Fruit fly (Drosophila melanogaster) whole organism, embryonic: ENCODE results near the gene CG14221.

ENCODE experiments used
- B-H2 ChIP-seq: fragments of 200-800 bp; sonication (Bioruptor generic); optimal IDR thresholded peaks from 2 replicates; lab custom pipeline; 2018; ENCODE audit warnings: missing biosample characterization, mild to moderate bottlenecking, missing genetic modification characterization
- CG10267 ChIP-seq: fragments of 200-800 bp; sonication (Bioruptor generic); optimal IDR thresholded peaks from 2 replicates; lab custom pipeline; 2018; ENCODE audit warnings: missing biosample characterization, mild to moderate bottlenecking, missing genetic modification characterization, moderate library complexity
- CG10565 ChIP-seq: fragments of 200-800 bp; sonication (Bioruptor generic); optimal IDR thresholded peaks from 3 replicates; lab custom pipeline; 2016; ENCODE audit warnings: missing biosample characterization, mild to moderate bottlenecking, missing genetic modification characterization
- CG10654 ChIP-seq: fragments of 200-800 bp; sonication (Bioruptor generic); optimal IDR thresholded peaks from 2 replicates; lab custom pipeline; 2016; ENCODE audit warnings: missing biosample characterization, missing genetic modification characterization
- CG17328 ChIP-seq: fragments of 200-800 bp; sonication (Bioruptor generic); IDR thresholded peaks from 2 replicates; pipeline ENCODE4 v1.3.6; 2022; ENCODE audit warnings: missing biosample characterization, missing genetic modification characterization
- CG17359 ChIP-seq: fragments of 200-800 bp; sonication (Bioruptor generic); optimal IDR thresholded peaks from 3 replicates; lab custom pipeline; 2018; ENCODE audit warnings: missing biosample characterization, mild to moderate bottlenecking, missing genetic modification characterization, moderate library complexity
- CG2129 ChIP-seq: fragments of 200-800 bp; sonication (Bioruptor generic); IDR thresholded peaks from 2 replicates; pipeline ENCODE4 v1.3.6; 2022; ENCODE audit warnings: missing biosample characterization, missing genetic modification characterization; ENCODE audit not compliant: partially characterized antibody
- CG2202 ChIP-seq: fragments of 200-800 bp; sonication (Bioruptor generic); optimal IDR thresholded peaks from 2 replicates; lab custom pipeline; 2018; ENCODE audit warnings: missing biosample characterization, mild to moderate bottlenecking, missing genetic modification characterization
- CG4854 ChIP-seq: fragments of 200-800 bp; sonication (Bioruptor generic); optimal IDR thresholded peaks from 2 replicates; lab custom pipeline; 2016; ENCODE audit warnings: missing biosample characterization, missing genetic modification characterization, inconsistent platforms
- CG6765 ChIP-seq: fragments of 200-800 bp; sonication (Bioruptor generic); optimal IDR thresholded peaks from 3 replicates; lab custom pipeline; 2017; ENCODE audit warnings: missing biosample characterization, mild to moderate bottlenecking, missing genetic modification characterization
- CG6854 ChIP-seq: fragments of 200-800 bp; sonication (Bioruptor generic); optimal IDR thresholded peaks from 3 replicates; lab custom pipeline; 2017; ENCODE audit warnings: missing biosample characterization, mild to moderate bottlenecking, missing genetic modification characterization
- CG7271 ChIP-seq: fragments of 200-800 bp; sonication (Bioruptor generic); optimal IDR thresholded peaks from 2 replicates; lab custom pipeline; 2018; ENCODE audit warnings: missing biosample characterization, mild to moderate bottlenecking, missing genetic modification characterization, moderate library complexity
- CG8359 ChIP-seq: fragments of 200-800 bp; sonication (Bioruptor generic); optimal IDR thresholded peaks from 2 replicates; lab custom pipeline; 2017; ENCODE audit warnings: missing biosample characterization, mild to moderate bottlenecking, missing genetic modification characterization, borderline replicate concordance
- CG8924 ChIP-seq: fragments of 200-800 bp; optimal IDR thresholded peaks from 3 replicates; lab custom pipeline; 2019; ENCODE audit warnings: missing biosample characterization, mild to moderate bottlenecking, missing genetic modification characterization, moderate library complexity
- CG9437 ChIP-seq: fragments of 200-800 bp; sonication (Bioruptor generic); optimal IDR thresholded peaks from 2 replicates; lab custom pipeline; 2018; ENCODE audit warnings: missing biosample characterization, mild to moderate bottlenecking, missing genetic modification characterization
- CG9727 ChIP-seq: fragments of 200-800 bp; sonication (Bioruptor generic); optimal IDR thresholded peaks from 3 replicates; lab custom pipeline; 2017; ENCODE audit warnings: missing biosample characterization, mild to moderate bottlenecking, missing genetic modification characterization
- Dfd ChIP-seq, 2 experiments: fragments of >200 bp; optimal IDR thresholded peaks; 2 replicates each; lab custom pipeline; 2017; ENCODE audit warnings: missing biosample characterization in 2 of 2, missing genetic modification characterization in 2 of 2
- Drgx ChIP-seq: fragments of 200-800 bp; sonication (Bioruptor generic); IDR thresholded peaks from 2 replicates; pipeline ENCODE4 v1.3.6; 2022; ENCODE audit warnings: missing biosample characterization, missing genetic modification characterization
- Eip74EF ChIP-seq, 2 experiments: fragments of 200-800 bp in 1 of 2; fragments of >200 bp in 1 of 2; sonication (Bioruptor generic) in 1 of 2; optimal IDR thresholded peaks; 2 replicates each; lab custom pipeline; 2017 to 2019; ENCODE audit warnings: missing biosample characterization in 2 of 2, missing genetic modification characterization in 2 of 2, mild to moderate bottlenecking in 1 of 2, moderate library complexity in 1 of 2
- HHEX ChIP-seq: fragments of 200-800 bp; sonication (Bioruptor generic); optimal IDR thresholded peaks from 3 replicates; lab custom pipeline; 2017; ENCODE audit warnings: missing biosample characterization, mild to moderate bottlenecking, missing genetic modification characterization, missing genetic modification reagents
- Hand ChIP-seq: fragments of 200-800 bp; sonication (Bioruptor generic); optimal IDR thresholded peaks from 2 replicates; lab custom pipeline; 2017; ENCODE audit warnings: mild to moderate bottlenecking, missing biosample characterization, missing genetic modification reagents, missing genetic modification characterization
- Hmr ChIP-seq: fragments of 200-800 bp; sonication (Bioruptor generic); optimal IDR thresholded peaks from 3 replicates; lab custom pipeline; 2017; ENCODE audit warnings: mild to moderate bottlenecking, missing biosample characterization, missing genetic modification reagents, missing genetic modification characterization
- MESR4 ChIP-seq: fragments of 200-800 bp; sonication (Bioruptor generic); optimal IDR thresholded peaks from 2 replicates; lab custom pipeline; 2018; ENCODE audit warnings: missing biosample characterization, mild to moderate bottlenecking, missing genetic modification characterization, moderate library complexity
- NFAT ChIP-seq: fragments of 200-800 bp; sonication (Bioruptor generic); IDR thresholded peaks from 2 replicates; pipeline ENCODE4 v1.3.6; 2022; ENCODE audit warnings: missing biosample characterization, missing genetic modification characterization
- Nf-YA ChIP-seq: fragments of 200-800 bp; sonication (Bioruptor generic); IDR thresholded peaks from 2 replicates; pipeline ENCODE4 v1.3.6; 2022; ENCODE audit warnings: missing biosample characterization, missing genetic modification characterization
- NfI ChIP-seq: fragments of 200-800 bp; sonication (Bioruptor generic); optimal IDR thresholded peaks from 3 replicates; lab custom pipeline; 2018; ENCODE audit warnings: missing biosample characterization, mild to moderate bottlenecking, missing genetic modification characterization, moderate library complexity
- Ptx1 ChIP-seq: fragments of 200-800 bp; sonication (Bioruptor generic); IDR thresholded peaks from 2 replicates; pipeline ENCODE4 v1.3.6; 2022; ENCODE audit warnings: missing biosample characterization, missing genetic modification characterization
- Ravus ChIP-seq: fragments of 200-800 bp; sonication (Bioruptor generic); IDR thresholded peaks from 2 replicates; pipeline ENCODE4 v1.3.6; 2022; ENCODE audit warnings: missing biosample characterization, missing genetic modification characterization
- TFAM ChIP-seq: fragments of 200-800 bp; sonication (Bioruptor generic); optimal IDR thresholded peaks from 2 replicates; lab custom pipeline; 2017; ENCODE audit warnings: missing biosample characterization, missing genetic modification characterization, inconsistent platforms
- Xbp1 ChIP-seq: fragments of 200-800 bp; sonication (Bioruptor generic); optimal IDR thresholded peaks from 3 replicates; lab custom pipeline; 2016; ENCODE audit warnings: missing biosample characterization, mild to moderate bottlenecking, missing genetic modification characterization
- amos ChIP-seq: fragments of 200-800 bp; sonication (Bioruptor generic); IDR thresholded peaks from 2 replicates; pipeline ENCODE4 v1.3.6; 2022; ENCODE audit warnings: missing biosample characterization, missing genetic modification characterization; ENCODE audit not compliant: partially characterized antibody
- fd102C ChIP-seq: fragments of 200-800 bp; sonication (Bioruptor generic); optimal IDR thresholded peaks from 2 replicates; lab custom pipeline; 2018; ENCODE audit warnings: missing biosample characterization, mild to moderate bottlenecking, missing genetic modification characterization, moderate library complexity
- fu2 ChIP-seq: fragments of 200-800 bp; sonication (Bioruptor generic); optimal IDR thresholded peaks from 2 replicates; lab custom pipeline; 2016; ENCODE audit warnings: missing biosample characterization, missing genetic modification characterization
- hbn ChIP-seq: fragments of 200-800 bp; sonication (Bioruptor generic); IDR thresholded peaks from 2 replicates; pipeline ENCODE4 v1.3.6; 2022; ENCODE audit warnings: missing biosample characterization, missing genetic modification characterization; ENCODE audit not compliant: partially characterized antibody
- ken ChIP-seq: fragments of 200-800 bp; sonication (Bioruptor generic); IDR thresholded peaks from 3 replicates; pipeline ENCODE4 v1.3.6; 2022; ENCODE audit warnings: missing biosample characterization, missing genetic modification characterization
- mam ChIP-seq: fragments of 200-800 bp; sonication (Bioruptor generic); optimal IDR thresholded peaks from 3 replicates; lab custom pipeline; 2016; ENCODE audit warnings: missing biosample characterization, missing genetic modification characterization
- nom ChIP-seq: fragments of 200-800 bp; sonication (Bioruptor generic); optimal IDR thresholded peaks from 2 replicates; lab custom pipeline; 2017; ENCODE audit warnings: missing biosample characterization, missing genetic modification characterization, mild to moderate bottlenecking, moderate library complexity, missing genetic modification reagents
- onecut ChIP-seq: fragments of 200-800 bp; sonication (Bioruptor generic); IDR thresholded peaks from 2 replicates; pipeline ENCODE4 v1.3.6; 2022; ENCODE audit warnings: missing biosample characterization, missing genetic modification characterization
- otp ChIP-seq: fragments of 200-800 bp; sonication (Bioruptor generic); IDR thresholded peaks from 3 replicates; pipeline ENCODE4, ENCODE4 v1.3.6; 2022; ENCODE audit warnings: missing biosample characterization, missing genetic modification characterization
- pho ChIP-seq: fragments of 200-800 bp; sonication (Bioruptor generic); optimal IDR thresholded peaks from 2 replicates; lab custom pipeline; 2016; ENCODE audit warnings: missing biosample characterization, missing genetic modification characterization
- phol ChIP-seq: fragments of 200-800 bp; sonication (Bioruptor generic); optimal IDR thresholded peaks from 3 replicates; lab custom pipeline; 2018; ENCODE audit warnings: missing biosample characterization, mild to moderate bottlenecking, missing genetic modification characterization, moderate library complexity
- pzg ChIP-seq: fragments of 200-800 bp; sonication (Bioruptor generic); optimal IDR thresholded peaks from 3 replicates; lab custom pipeline; 2018; ENCODE audit warnings: missing biosample characterization, mild to moderate bottlenecking, missing genetic modification characterization, moderate library complexity
- repo ChIP-seq: fragments of 200-800 bp; sonication (Bioruptor generic); optimal IDR thresholded peaks from 2 replicates; lab custom pipeline; 2016; ENCODE audit warnings: missing biosample characterization, missing genetic modification characterization
- salm ChIP-seq: fragments of 200-800 bp; sonication (Bioruptor generic); optimal IDR thresholded peaks from 2 replicates; lab custom pipeline; 2018; ENCODE audit warnings: missing biosample characterization, mild to moderate bottlenecking, missing genetic modification characterization
- scrt ChIP-seq: fragments of 200-800 bp; sonication (Bioruptor generic); optimal IDR thresholded peaks from 2 replicates; lab custom pipeline; 2018; ENCODE audit warnings: missing biosample characterization, mild to moderate bottlenecking, missing genetic modification characterization, moderate library complexity
- shn ChIP-seq: fragments of 200-800 bp; sonication (Bioruptor generic); optimal IDR thresholded peaks from 3 replicates; lab custom pipeline; 2016; ENCODE audit warnings: missing biosample characterization, missing genetic modification characterization
- slou ChIP-seq: fragments of 200-800 bp; sonication (Bioruptor generic); optimal IDR thresholded peaks from 3 replicates; lab custom pipeline; 2016; ENCODE audit warnings: missing biosample characterization, missing genetic modification characterization
- wdn ChIP-seq: fragments of 200-800 bp; sonication (Bioruptor generic); IDR thresholded peaks from 2 replicates; pipeline ENCODE4 v1.3.6; 2022; ENCODE audit warnings: missing biosample characterization, missing genetic modification characterization
- zf30C ChIP-seq: fragments of 200-800 bp; sonication (Bioruptor generic); optimal IDR thresholded peaks from 3 replicates; lab custom pipeline; 2018; ENCODE audit warnings: missing biosample characterization, mild to moderate bottlenecking, missing genetic modification characterization
- zfh2 ChIP-seq: fragments of 200-800 bp; sonication (Bioruptor generic); optimal IDR thresholded peaks from 2 replicates; lab custom pipeline; 2016; ENCODE audit warnings: missing biosample characterization, missing genetic modification characterization

CG14221 gene

dm6 chrX:19665684-19666141 lies 44.7 kb upstream of the CG14221 start (continued):
- TF ChIP-seq CG6765 (GFP tag; lab: Kevin White, UChicago), result no peak
- TF ChIP-seq NFAT, result peak; percentile 85
- TF ChIP-seq B-H2, result no peak
- no peak for TF ChIP-seq Hmr (GFP tag; lab: Kevin White, UChicago)
- no peak for TF ChIP-seq CG8924 (tag; lab: Kevin White, UChicago)
- no peak for TF ChIP-seq fu2
- TF ChIP-seq zfh2 (GFP tag; lab: Kevin White, UChicago), result peak; percentile 40
- TF ChIP-seq pho (GFP tag; lab: Kevin White, UChicago), result no peak
- TF ChIP-seq pzg (GFP tag; lab: Kevin White, UChicago), result no peak
- TF ChIP-seq CG2202 (tag; lab: Kevin White, UChicago), result no peak
- TF ChIP-seq CG10267 (tag; lab: Kevin White, UChicago), result no peak
- TF ChIP-seq mam (GFP tag; lab: Kevin White, UChicago), result peak; percentile 54
- peak; percentile 24; the same call in 1 of the 2 replicates for TF ChIP-seq CG17328
- peak; percentile 24 for TF ChIP-seq nom
- TF ChIP-seq Nf-YA (GFP tag; lab: Robert Waterston, UW), result no peak
- TF ChIP-seq Drgx (GFP tag; lab: Robert Waterston, UW), result peak; percentile 46; the same call in 1 of the 2 replicates
- TF ChIP-seq onecut, result peak; percentile 31
- no peak for TF ChIP-seq fd102C
- TF ChIP-seq CG2129 (GFP tag; lab: Robert Waterston, UW), result no peak
- no peak for TF ChIP-seq hbn (GFP tag; lab: Robert Waterston, UW)
- no peak for TF ChIP-seq CG7271 (tag; lab: Kevin White, UChicago)
- peak; percentile 29; the same call in 1 of the 2 replicates for TF ChIP-seq wdn
- TF ChIP-seq slou (GFP tag; lab: Kevin White, UChicago), result no peak
- no peak for TF ChIP-seq repo (GFP tag; lab: Kevin White, UChicago)
- no peak for TF ChIP-seq CG9437
- peak; percentile 30; the same call in 1 of the 3 replicates for TF ChIP-seq ken (GFP tag; lab: Robert Waterston, UW)
- TF ChIP-seq CG10654 (GFP tag; lab: Kevin White, UChicago), result no peak
- 0 out of 3 replicates have a peak, but pooled peaks have one; percentile 22 for TF ChIP-seq otp (GFP tag; lab: Robert Waterston, UW)
- TF ChIP-seq Dfd (GFP tag; optimal IDR thresholded peaks at IDR 0.05; lab: Kevin White, UChicago), result no peak
- peak; percentile 45 for TF ChIP-seq shn (GFP tag; lab: Kevin White, UChicago)
- TF ChIP-seq HHEX (GFP tag; lab: Kevin White, UChicago), result no peak
- peak; percentile 67 for TF ChIP-seq Ptx1
- no peak for TF ChIP-seq CG6854
- TF ChIP-seq MESR4 (GFP tag; lab: Kevin White, UChicago), result no peak
- TF ChIP-seq CG4854 (GFP tag; lab: Kevin White, UChicago), result no peak
- TF ChIP-seq scrt (GFP tag; lab: Kevin White, UChicago), result no peak
- TF ChIP-seq CG17359 (tag; lab: Kevin White, UChicago), result no peak
- TF ChIP-seq zf30C, result no peak
- peak; percentile 36 for TF ChIP-seq NfI (GFP tag; lab: Kevin White, UChicago)
- no peak for TF ChIP-seq CG9727 (GFP tag; lab: Kevin White, UChicago)
- TF ChIP-seq salm (tag; lab: Kevin White, UChicago), result no peak
- no peak for TF ChIP-seq Ravus
- TF ChIP-seq Eip74EF (GFP tag; optimal IDR thresholded peaks at IDR 0.05; lab: Kevin White, UChicago), result no peak
- no peak for TF ChIP-seq CG8359 (GFP tag; lab: Kevin White, UChicago)
- TF ChIP-seq Xbp1, result peak; percentile 31
- TF ChIP-seq TFAM (GFP tag; lab: Kevin White, UChicago), result no peak
- TF ChIP-seq phol (tag; lab: Kevin White, UChicago), result peak; percentile 1
- TF ChIP-seq CG10565, result no peak
- no peak for TF ChIP-seq Hand (GFP tag; lab: Kevin White, UChicago)
- peak; percentile 70 for TF ChIP-seq amos
